Worm (Caenorhabditis elegans) whole organism, L4 larva: ENCODE measurements around the gene lipl-7.

ENCODE experiments used
- F10B5.3 ChIP-seq: sonication (generic microtip); optimal IDR thresholded peaks from 2 replicates; lab custom pipeline; 2016; ENCODE audit warnings: mild to moderate bottlenecking, missing genetic modification characterization, missing compliant biosample characterization
- Y105C5A.15 ChIP-seq: fragments of 200-800 bp; sonication (Bioruptor generic); IDR thresholded peaks from 2 replicates; pipeline ENCODE4 v1.3.6; 2022; ENCODE audit warnings: missing genetic modification characterization, missing compliant biosample characterization
- Y48G9A.11 ChIP-seq: fragments of 200-800 bp; sonication (Bioruptor generic); IDR thresholded peaks from 2 replicates; pipeline ENCODE4 v1.3.6; 2022; ENCODE audit warnings: missing genetic modification reagents, missing genetic modification characterization, missing compliant biosample characterization
- Y5F2A.4 ChIP-seq: fragments of 200-800 bp; sonication (Bioruptor generic); optimal IDR thresholded peaks from 2 replicates; lab custom pipeline; 2018; ENCODE audit warnings: mild to moderate bottlenecking, missing genetic modification characterization, missing compliant biosample characterization
- aha-1 ChIP-seq: fragments of 150-350 bp; peaks from one replicate; lab custom pipeline; 2014; ENCODE audit warnings: missing biosample characterization, missing genetic modification characterization
- ceh-82 ChIP-seq: sonication (generic microtip); optimal IDR thresholded peaks from 2 replicates; lab custom pipeline; 2017; ENCODE audit warnings: missing biosample characterization, missing genetic modification characterization
- cey-2 ChIP-seq: sonication (generic microtip); optimal IDR thresholded peaks from 3 replicates; lab custom pipeline; 2017; ENCODE audit warnings: missing genetic modification characterization, mild to moderate bottlenecking, missing compliant biosample characterization, antibody characterized with exemption, borderline replicate concordance; ENCODE audit not compliant: insufficient read depth
- ctbp-1 ChIP-seq: fragments of 200-800 bp; sonication (Bioruptor generic); IDR thresholded peaks from 2 replicates; pipeline ENCODE4 v1.3.6; 2022; ENCODE audit warnings: missing genetic modification reagents, missing genetic modification characterization, missing compliant biosample characterization
- daf-12 ChIP-seq: fragments of 150-350 bp; optimal IDR thresholded peaks from 2 replicates; lab custom pipeline; 2014; ENCODE audit warnings: missing biosample characterization, missing genetic modification reagents, missing genetic modification characterization
- daf-19 ChIP-seq: fragments of 200-800 bp; sonication (Bioruptor generic); conservative IDR thresholded peaks from 2 replicates; pipeline ENCODE4 v1.3.6; 2022; ENCODE audit warnings: missing genetic modification characterization, missing compliant biosample characterization
- daf-8 ChIP-seq: fragments of 200-800 bp; sonication (Bioruptor generic); IDR thresholded peaks from 2 replicates; pipeline ENCODE4 v1.3.6; 2022; ENCODE audit warnings: missing genetic modification characterization, missing compliant biosample characterization
- dmd-6 ChIP-seq: fragments of 200-800 bp; sonication (Bioruptor generic); IDR thresholded peaks from 2 replicates; pipeline ENCODE4 v1.3.6; 2022; ENCODE audit warnings: missing genetic modification reagents, missing genetic modification characterization, missing compliant biosample characterization
- dmd-8 ChIP-seq: fragments of 200-800 bp; sonication (Bioruptor generic); IDR thresholded peaks from 2 replicates; pipeline ENCODE4 v1.3.6; 2022; ENCODE audit warnings: missing genetic modification characterization, missing compliant biosample characterization
- duxl-1 ChIP-seq: sonication (generic microtip); optimal IDR thresholded peaks from 2 replicates; lab custom pipeline; 2016; ENCODE audit warnings: mild to moderate bottlenecking, missing genetic modification characterization, moderate library complexity, missing compliant biosample characterization; ENCODE audit not compliant: poor library complexity
- dve-1 ChIP-seq: sonication (generic microtip); optimal IDR thresholded peaks from 2 replicates; lab custom pipeline; 2017; ENCODE audit warnings: antibody characterized with exemption, mild to moderate bottlenecking, missing genetic modification characterization, missing compliant biosample characterization; ENCODE audit not compliant: insufficient read depth
- egl-27 ChIP-seq: sonication (generic microtip); optimal IDR thresholded peaks from 3 replicates; lab custom pipeline; 2017; ENCODE audit warnings: missing biosample characterization, missing genetic modification reagents, missing genetic modification characterization
- hif-1 ChIP-seq, 2 experiments: sonication (generic microtip); optimal IDR thresholded peaks; 2 replicates each; lab custom pipeline; 2016 to 2017; ENCODE audit warnings: missing compliant biosample characterization in 2 of 2, missing genetic modification characterization in 2 of 2, missing genetic modification reagents in 2 of 2, missing genotype in 2 of 2, mild to moderate bottlenecking in 1 of 2
- jun-1 ChIP-seq: fragments of 150-350 bp; optimal IDR thresholded peaks from 2 replicates; lab custom pipeline; 2014; ENCODE audit warnings: missing biosample characterization, missing genetic modification reagents, missing genetic modification characterization
- lin-15B ChIP-seq: fragments of 150-350 bp; sonication (generic microtip); optimal IDR thresholded peaks from 3 replicates; lab custom pipeline; 2014; ENCODE audit warnings: missing biosample characterization, missing genetic modification characterization
- lin-38 ChIP-seq: fragments of 200-800 bp; sonication (Bioruptor generic); IDR thresholded peaks from 2 replicates; pipeline ENCODE4 v1.3.6; 2022; ENCODE audit warnings: missing genetic modification reagents, missing genetic modification characterization, missing compliant biosample characterization
- lin-39 ChIP-seq: fragments of 150-350 bp; optimal IDR thresholded peaks from 2 replicates; lab custom pipeline; 2014; ENCODE audit warnings: missing biosample characterization, missing genetic modification reagents, missing genetic modification characterization
- lir-3 ChIP-seq: sonication (generic microtip); optimal IDR thresholded peaks from 2 replicates; lab custom pipeline; 2016; ENCODE audit warnings: mild to moderate bottlenecking, missing genetic modification characterization, missing compliant biosample characterization
- madf-5 ChIP-seq, 2 experiments: fragments of 200-800 bp; sonication (Bioruptor generic); IDR thresholded peaks; 2 replicates each; pipeline ENCODE4 v1.3.6; 2022; ENCODE audit warnings: missing compliant biosample characterization in 2 of 2, missing genetic modification characterization in 2 of 2
- mdt-29 ChIP-seq: fragments of 200-800 bp; sonication (Bioruptor generic); IDR thresholded peaks from 2 replicates; pipeline ENCODE4 v1.3.6; 2022; ENCODE audit warnings: missing genetic modification reagents, missing genetic modification characterization, missing compliant biosample characterization
- mxl-2 ChIP-seq: fragments of 200-800 bp; sonication (Bioruptor generic); conservative IDR thresholded peaks from 2 replicates; pipeline ENCODE4 v1.3.6; 2022; ENCODE audit warnings: missing genetic modification reagents, missing genetic modification characterization, missing compliant biosample characterization
- mxl-3 ChIP-seq: fragments of 200-800 bp; sonication (Bioruptor generic); optimal IDR thresholded peaks from 2 replicates; lab custom pipeline; 2018; ENCODE audit warnings: mild to moderate bottlenecking, missing genetic modification characterization, missing compliant biosample characterization
- nhr-10 ChIP-seq: fragments of 150-350 bp; optimal IDR thresholded peaks from 2 replicates; lab custom pipeline; 2014; ENCODE audit warnings: missing biosample characterization, missing genetic modification characterization
- nhr-111 ChIP-seq: fragments of 200-800 bp; sonication (Bioruptor generic); optimal IDR thresholded peaks from 2 replicates; lab custom pipeline; 2018; ENCODE audit warnings: mild to moderate bottlenecking, missing genetic modification characterization, missing compliant biosample characterization
- nhr-25 ChIP-seq: sonication (generic microtip); optimal IDR thresholded peaks from 2 replicates; lab custom pipeline; 2017; ENCODE audit warnings: missing genetic modification characterization, mild to moderate bottlenecking, missing compliant biosample characterization, antibody characterized with exemption, moderate library complexity, borderline replicate concordance; ENCODE audit not compliant: insufficient read depth
- nhr-48 ChIP-seq: sonication (generic microtip); optimal IDR thresholded peaks from 2 replicates; lab custom pipeline; 2016; ENCODE audit warnings: mild to moderate bottlenecking, missing genetic modification characterization, missing compliant biosample characterization
- sdz-12 ChIP-seq: fragments of 200-800 bp; sonication (Bioruptor generic); optimal IDR thresholded peaks from 2 replicates; lab custom pipeline; 2018; ENCODE audit warnings: mild to moderate bottlenecking, missing genetic modification characterization, missing compliant biosample characterization
- set-16 ChIP-seq: fragments of 200-800 bp; sonication (Bioruptor generic); IDR thresholded peaks from 2 replicates; pipeline ENCODE4 v1.3.6; 2022; ENCODE audit warnings: missing genetic modification reagents, missing genetic modification characterization, missing compliant biosample characterization
- skn-1 ChIP-seq: fragments of 150-350 bp; optimal IDR thresholded peaks from 2 replicates; lab custom pipeline; 2014; ENCODE audit warnings: missing biosample characterization, missing genetic modification characterization
- snpc-1.2 ChIP-seq: fragments of 200-800 bp; sonication (Bioruptor generic); IDR thresholded peaks from 2 replicates; pipeline ENCODE4 v1.3.6; 2022; ENCODE audit warnings: missing genetic modification reagents, missing genetic modification characterization, missing compliant biosample characterization
- spr-3 ChIP-seq: fragments of 200-800 bp; sonication (Bioruptor generic); optimal IDR thresholded peaks from 2 replicates; lab custom pipeline; 2018; ENCODE audit warnings: mild to moderate bottlenecking, missing genetic modification characterization, missing compliant biosample characterization
- unc-62 ChIP-seq, 3 experiments: fragments of 150-350 bp in 1 of 3; sonication (generic microtip); optimal IDR thresholded peaks in 2 of 3; peaks in 1 of 3; 1 replicate in 1 of 3; 2 replicates in 2 of 3; lab custom pipeline; 2014 to 2017; ENCODE audit warnings: missing biosample characterization in 3 of 3, missing genetic modification characterization in 3 of 3, missing genetic modification reagents in 3 of 3, missing genotype in 1 of 3
- zfp-3 ChIP-seq: fragments of 200-800 bp; sonication (Bioruptor generic); conservative IDR thresholded peaks from 2 replicates; pipeline ENCODE4 v1.3.6; 2022; ENCODE audit warnings: missing genetic modification reagents, missing genetic modification characterization, missing compliant biosample characterization
- zip-2 ChIP-seq: fragments of 150-350 bp; optimal IDR thresholded peaks from 2 replicates; lab custom pipeline; 2014; ENCODE audit warnings: missing biosample characterization, missing genetic modification characterization

The lipl-7 gene

ce11 chrIV:10216704-10217296 lies 24.8 kb downstream of the lipl-7 start:
- TF ChIP-seq set-16 (GFP tag; lab: Robert Waterston, UW), result peak; percentile 98
- 0 out of 2 replicates have a peak, but pooled peaks have one; percentile 47 for TF ChIP-seq zfp-3
- TF ChIP-seq egl-27 (tag; lab: Kevin White, UChicago), result no peak
- peak; percentile 35 for TF ChIP-seq spr-3 (GFP tag; lab: Kevin White, UChicago)
- TF ChIP-seq lin-38 (GFP tag; lab: Robert Waterston, UW), result peak; percentile 19; the same call in 1 of the 2 replicates
- peak in 1 of 2 experiments; percentile 80; a peak in 1 of 4 replicates for TF ChIP-seq madf-5 (GFP tag; IDR thresholded peaks at IDR 0.05; lab: Robert Waterston, UW)
- no peak for TF ChIP-seq jun-1
- TF ChIP-seq Y48G9A.11, result 0 out of 2 replicates have a peak, but pooled peaks have one; percentile 36
- TF ChIP-seq daf-19 (GFP tag; lab: Robert Waterston, UW), result no peak
- TF ChIP-seq Y5F2A.4 (GFP tag; lab: Kevin White, UChicago), result no peak
- no peak for TF ChIP-seq zip-2

DNA sequence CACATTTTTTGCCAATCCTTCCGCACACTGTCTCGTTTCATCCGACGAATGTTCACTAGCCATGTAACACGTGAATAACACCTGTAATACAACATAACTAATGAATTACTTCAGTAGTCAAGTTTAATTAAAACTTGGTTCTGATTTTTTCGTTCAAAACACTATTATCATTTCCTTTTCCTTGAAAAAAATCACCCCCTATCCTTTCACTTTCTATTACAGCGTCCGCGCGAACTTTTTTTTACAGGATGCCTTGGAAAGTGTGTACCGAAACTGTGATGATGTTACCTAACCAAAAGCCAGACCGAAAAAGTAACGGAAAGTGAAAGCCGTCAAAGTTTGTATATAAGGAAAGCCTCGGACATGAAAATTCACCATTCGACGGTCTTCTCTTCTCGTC lies 25.5 kb downstream of the lipl-7 start, which contains the start of gene col-124:
col-124 (plus strand) TSS at position 374 of the 400 bp plus-strand sequence.
- TF ChIP-seq unc-62 (GFP tag; optimal IDR thresholded peaks at IDR 0.05 in 1 of 2; lab: Kevin White, UChicago) (no peak), unc-62 (tag; optimal IDR thresholded peaks at IDR 0.05; lab: Kevin White, UChicago) (no peak), daf-12 (tag; lab: Kevin White, UChicago) (no peak), nhr-111 (GFP tag; lab: Kevin White, UChicago) (no peak), F10B5.3 (tag; lab: Kevin White, UChicago) (no peak), daf-8 (GFP tag; lab: Robert Waterston, UW) (no peak), aha-1 (tag; lab: Kevin White, UChicago) (no peak), zfp-3 (no peak), mdt-29 (GFP tag; lab: Robert Waterston, UW) (no peak), Y105C5A.15 (GFP tag; lab: Robert Waterston, UW) (no peak), lin-15B (no peak), ctbp-1 (GFP tag; lab: Robert Waterston, UW) (no peak), snpc-1.2 (GFP tag; lab: Robert Waterston, UW) (no peak), dmd-8 (no peak), hif-1 (tag; optimal IDR thresholded peaks at IDR 0.05; lab: Kevin White, UChicago) (no peak), dve-1 (tag; lab: Kevin White, UChicago) (no peak), lin-39 (tag; lab: Kevin White, UChicago) (no peak), mxl-2 (GFP tag; lab: Robert Waterston, UW) (0 out of 2 replicates have a peak, but pooled peaks have one; percentile 9), dmd-6 (peak; percentile 56), cey-2 (peak; percentile 16), mxl-3 (no peak), nhr-10 (tag; lab: Kevin White, UChicago) (no peak), skn-1 (no peak), sdz-12 (no peak), nhr-25 (tag; lab: Kevin White, UChicago) (no peak), ceh-82 (tag; lab: Kevin White, UChicago) (no peak), lir-3 (tag; lab: Kevin White, UChicago) (no peak), nhr-48 (tag; lab: Kevin White, UChicago) (peak; percentile 71)

DNA sequence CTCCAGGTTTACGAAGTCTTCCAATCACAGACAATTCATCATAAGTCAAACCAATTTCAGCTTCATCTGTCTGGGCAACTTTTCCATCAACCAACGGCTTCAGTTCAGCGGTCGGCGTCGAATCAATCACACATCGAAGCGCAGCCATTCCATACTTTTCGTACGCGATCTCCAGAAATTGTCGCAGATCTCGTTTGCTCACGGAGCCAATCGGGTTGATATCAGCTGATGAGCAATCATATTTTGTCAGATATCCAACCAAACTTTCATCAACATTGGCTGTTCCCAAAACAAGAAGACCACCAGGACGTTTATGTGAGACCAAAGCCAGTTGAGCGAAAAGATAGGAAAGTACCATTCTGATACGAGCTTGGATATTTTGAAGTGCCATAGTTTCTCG lies 26.2 kb downstream of the lipl-7 start:
- TF ChIP-seq F10B5.3 (tag; lab: Kevin White, UChicago) (no peak), unc-62 (GFP tag; optimal IDR thresholded peaks at IDR 0.05 in 1 of 2; lab: Kevin White, UChicago) (peak in 1 of 2 experiments; percentile 95), unc-62 (tag; optimal IDR thresholded peaks at IDR 0.05; lab: Kevin White, UChicago) (no peak), duxl-1 (tag; lab: Kevin White, UChicago) (no peak)
